Fruit fly (Drosophila melanogaster) whole organism, pupa: ENCODE results near the gene Cul5.

Experiments
- CG15710 ChIP-seq: fragments of 200-800 bp; sonication (Bioruptor generic); optimal IDR thresholded peaks from 2 replicates; lab custom pipeline; 2018; ENCODE audit warnings: missing biosample characterization, mild to moderate bottlenecking, missing genetic modification characterization, moderate library complexity
- D1 ChIP-seq: fragments of 200-800 bp; sonication (Bioruptor generic); optimal IDR thresholded peaks from 2 replicates; lab custom pipeline; 2018; ENCODE audit warnings: missing biosample characterization, mild to moderate bottlenecking, missing genetic modification characterization, moderate library complexity
- EcR ChIP-seq: fragments of 200-800 bp; sonication (Bioruptor generic); optimal IDR thresholded peaks from 3 replicates; lab custom pipeline; 2019; ENCODE audit warnings: missing biosample characterization, missing genetic modification characterization, mild to moderate bottlenecking, moderate library complexity, missing genetic modification reagents
- Pif1A ChIP-seq: fragments of 200-800 bp; sonication (Bioruptor generic); optimal IDR thresholded peaks from 3 replicates; lab custom pipeline; 2016; ENCODE audit warnings: missing biosample characterization, missing genetic modification characterization

dm6 chr3R:29111795-29112194 lies 49.0 kb upstream of the Cul5 start:
- no peak for TF ChIP-seq Pif1A (GFP tag; lab: Kevin White, UChicago)
- TF ChIP-seq CG15710, result no peak
- TF ChIP-seq EcR (GFP tag; lab: Kevin White, UChicago), result no peak
- no peak for TF ChIP-seq D1 (tag; lab: Kevin White, UChicago)
